Fruit fly (Drosophila melanogaster): ENCODE measurements around the gene koko.

DNA sequence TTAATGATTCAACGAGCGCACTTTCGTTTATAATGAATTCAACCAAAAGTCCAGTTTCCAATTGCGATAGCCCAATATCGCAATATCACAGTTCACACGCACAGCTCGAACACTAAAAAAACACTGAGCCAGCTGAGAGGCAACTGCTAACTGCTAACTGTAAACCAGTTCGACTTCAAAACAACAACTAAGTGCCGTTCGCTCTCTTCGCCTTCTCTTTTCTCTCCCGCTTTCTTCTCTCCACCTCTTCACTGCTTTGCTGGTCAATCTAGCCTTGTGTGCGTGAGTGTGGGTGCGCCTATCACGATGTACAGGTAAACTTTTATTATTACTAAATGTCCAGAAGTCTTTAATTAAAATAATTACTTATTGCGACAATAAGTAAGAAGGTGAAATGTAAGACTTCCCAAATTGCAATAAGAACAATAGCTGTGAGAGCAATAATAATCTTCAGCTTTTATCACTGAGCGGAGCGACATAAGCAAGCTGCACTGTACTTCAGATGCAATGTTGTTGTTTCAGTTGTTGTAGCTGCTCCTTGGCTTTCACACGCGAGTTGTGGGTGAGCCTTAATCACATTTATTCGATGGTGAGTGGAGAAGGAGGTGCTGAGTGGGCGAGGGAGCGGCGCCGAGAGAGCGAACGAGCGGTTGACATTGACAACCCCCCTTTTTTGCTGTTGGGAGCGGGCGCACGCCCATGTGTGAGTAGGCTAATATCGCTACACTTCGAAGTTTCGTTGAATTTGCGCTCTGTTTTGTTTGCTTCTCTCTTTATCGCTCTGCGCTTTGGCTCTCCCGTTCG lies 5.8 kb upstream of the koko start, which contains the start of gene Vti1b:
- TF ChIP-seq CG2116 (GFP tag; optimal IDR thresholded peaks at IDR 0.05) (peak; percentile 69), phol (tag; optimal IDR thresholded peaks at IDR 0.05) (peak; percentile 94), h (optimal IDR thresholded peaks at IDR 0.05) (no peak), Aef1 (GFP tag; IDR thresholded peaks at IDR 0.05) (peak; percentile 94)
